Worm (Caenorhabditis elegans) whole organism, early embryonic: ENCODE results near the gene F12A10.1.
"Not testable (repeated sequence)": the region's sequence is repeated elsewhere in the genome, so short reads cannot be mapped to it uniquely, and the experiment has no call there.

ENCODE experiments used
- B0310.2 ChIP-seq: sonication (generic microtip); optimal IDR thresholded peaks from 2 replicates; lab custom pipeline; 2016; ENCODE audit warnings: mild to moderate bottlenecking, missing genetic modification characterization, missing compliant biosample characterization
- F13C5.2 ChIP-seq: sonication (generic microtip); optimal IDR thresholded peaks from 2 replicates; lab custom pipeline; 2017; ENCODE audit warnings: mild to moderate bottlenecking, missing genetic modification characterization, inconsistent platforms, missing compliant biosample characterization
- aly-1 ChIP-seq: sonication (generic microtip); optimal IDR thresholded peaks from 2 replicates; lab custom pipeline; 2016; ENCODE audit warnings: missing genetic modification characterization, missing compliant biosample characterization
- ama-1 ChIP-seq: fragments of 150-350 bp; optimal IDR thresholded peaks from 2 replicates; lab custom pipeline; 2014
- ceh-13 ChIP-seq: fragments of 200-800 bp; sonication (Bioruptor generic); optimal IDR thresholded peaks from 2 replicates; lab custom pipeline; 2018; ENCODE audit warnings: mild to moderate bottlenecking, missing genetic modification characterization, missing compliant biosample characterization
- ceh-36 ChIP-seq: sonication (generic microtip); optimal IDR thresholded peaks from 2 replicates; lab custom pipeline; 2016; ENCODE audit warnings: missing genetic modification characterization, inconsistent platforms, missing compliant biosample characterization
- ets-7 ChIP-seq: sonication (generic microtip); optimal IDR thresholded peaks from 2 replicates; lab custom pipeline; 2016; ENCODE audit warnings: missing genotype, missing genetic modification characterization, missing compliant biosample characterization
- flt-1 ChIP-seq: fragments of 200-800 bp; sonication (Bioruptor generic); IDR thresholded peaks from 2 replicates; pipeline ENCODE4 v1.3.6; 2022; ENCODE audit warnings: missing genetic modification characterization, missing compliant biosample characterization
- hmbx-1 ChIP-seq: sonication (generic microtip); optimal IDR thresholded peaks from 2 replicates; lab custom pipeline; 2016; ENCODE audit warnings: mild to moderate bottlenecking, missing genetic modification characterization, missing compliant biosample characterization
- hmg-4 ChIP-seq: fragments of 200-800 bp; sonication (Bioruptor generic); optimal IDR thresholded peaks from 2 replicates; lab custom pipeline; 2018; ENCODE audit warnings: mild to moderate bottlenecking, missing genetic modification characterization, missing compliant biosample characterization
- hnd-1 ChIP-seq: sonication (generic microtip); optimal IDR thresholded peaks from 2 replicates; lab custom pipeline; 2016; ENCODE audit warnings: missing genetic modification characterization, missing compliant biosample characterization
- pes-1 ChIP-seq: fragments of 200-800 bp; sonication (Bioruptor generic); IDR thresholded peaks from 2 replicates; pipeline ENCODE4 v1.3.6; 2022; ENCODE audit warnings: missing genetic modification reagents, missing genetic modification characterization, missing compliant biosample characterization
- scrt-1 ChIP-seq: fragments of 200-800 bp; sonication (Bioruptor generic); IDR thresholded peaks from 2 replicates; pipeline ENCODE4 v1.3.6; 2022; ENCODE audit warnings: missing genetic modification characterization, missing compliant biosample characterization
- sea-1 ChIP-seq: fragments of 200-800 bp; sonication (Bioruptor generic); conservative IDR thresholded peaks from 2 replicates; pipeline ENCODE4 v1.3.6; 2022; ENCODE audit warnings: missing genetic modification characterization, missing compliant biosample characterization
- tbx-11 ChIP-seq: fragments of 200-800 bp; sonication (Bioruptor generic); IDR thresholded peaks from 2 replicates; pipeline ENCODE4 v1.3.6; 2022; ENCODE audit warnings: missing genetic modification characterization, missing compliant biosample characterization
- tbx-37 ChIP-seq: fragments of 200-800 bp; sonication (Bioruptor generic); conservative IDR thresholded peaks from 2 replicates; pipeline ENCODE4 v1.3.6; 2022; ENCODE audit warnings: missing genetic modification reagents, missing genetic modification characterization, missing compliant biosample characterization
- tra-4 ChIP-seq: sonication (generic microtip); optimal IDR thresholded peaks from 2 replicates; lab custom pipeline; 2017; ENCODE audit warnings: missing genetic modification characterization, missing compliant biosample characterization

F12A10.1 gene

DNA sequence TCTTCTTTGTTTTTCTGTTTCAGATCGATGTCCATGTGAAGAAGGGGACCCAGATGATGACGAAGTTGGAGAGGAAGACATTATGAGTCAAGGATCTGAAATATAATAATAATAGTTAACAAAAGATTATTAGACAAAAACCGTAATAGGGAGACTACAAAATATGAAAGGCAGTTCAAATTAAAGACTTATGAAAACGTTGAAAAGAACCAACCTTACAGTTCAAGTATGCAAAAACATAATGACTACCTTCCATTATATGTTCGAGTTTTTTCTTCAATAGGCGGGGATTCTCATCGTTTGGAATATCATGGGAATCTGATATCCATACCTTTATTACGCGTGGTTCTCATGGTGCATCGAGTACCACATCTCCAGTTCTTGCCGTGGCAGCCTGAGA, 37.3 kb downstream of the F12A10.1 start, which contains the start of gene hlh-26:
Gene hlh-26 (minus strand): TSS at position 101 of the 400 bp plus-strand sequence.
- TF ChIP-seq ets-7 (tag; lab: Kevin White, UChicago) (no peak), ama-1 (no peak), flt-1 (GFP tag; lab: Robert Waterston, UW) (no peak), tbx-37 (GFP tag; lab: Robert Waterston, UW) (no peak), hmg-4 (GFP tag; lab: Kevin White, UChicago) (no peak), sea-1 (GFP tag; lab: Robert Waterston, UW) (no peak), ceh-36 (tag; lab: Kevin White, UChicago) (no peak), tbx-11 (GFP tag; lab: Robert Waterston, UW) (no peak), scrt-1 (no peak), pes-1 (GFP tag; lab: Robert Waterston, UW) (no peak), aly-1 (tag; lab: Kevin White, UChicago) (no peak), F13C5.2 (tag; lab: Kevin White, UChicago) (no peak), tra-4 (tag; lab: Kevin White, UChicago) (no peak)

DNA sequence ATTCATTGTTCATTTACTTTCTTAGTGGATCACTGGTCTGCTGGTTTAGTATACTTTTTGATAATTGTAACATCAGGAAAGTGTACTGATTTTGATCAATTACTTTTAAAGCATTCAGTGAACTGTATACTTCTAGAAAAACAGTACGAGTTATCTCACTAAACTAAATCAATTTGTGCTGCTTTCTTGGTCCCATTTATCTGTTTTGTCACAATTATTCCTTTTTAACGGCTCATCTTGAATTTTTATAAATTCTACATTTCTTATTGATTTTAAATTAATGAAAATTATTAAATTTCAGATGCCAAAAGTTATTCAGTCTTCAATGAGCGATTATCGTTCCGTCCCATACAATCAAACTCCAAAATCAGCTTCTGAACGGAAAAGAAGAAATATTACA, 38.6 kb downstream of the F12A10.1 start, which contains the start of gene hlh-25:
Gene hlh-25 (plus strand): TSS at position 301 of the 400 bp plus-strand sequence.
- TF ChIP-seq flt-1 (GFP tag; lab: Robert Waterston, UW); hmg-4 (GFP tag; lab: Kevin White, UChicago); tra-4 (tag; lab: Kevin White, UChicago): not testable (repeated sequence)

ce11 chrII:5537078-5537477, 40.7 kb downstream of the F12A10.1 start:
- TF ChIP-seq F13C5.2 (tag; lab: Kevin White, UChicago) (no peak), ama-1 (no peak), scrt-1 (no peak), sea-1 (GFP tag; lab: Robert Waterston, UW) (no peak), flt-1 (GFP tag; lab: Robert Waterston, UW) (no peak), tbx-37 (GFP tag; lab: Robert Waterston, UW) (no peak), tra-4 (tag; lab: Kevin White, UChicago) (no peak), ceh-36 (tag; lab: Kevin White, UChicago) (no peak), ets-7 (tag; lab: Kevin White, UChicago) (no peak)

ce11 chrII:5537524-5537923, 41.2 kb downstream of the F12A10.1 start, which contains the start of gene C17C3.11:
C17C3.11 (plus strand) TSS chrII:5537824.
- TF ChIP-seq hnd-1 (tag; lab: Kevin White, UChicago): no peak
- no peak for TF ChIP-seq ama-1
- no peak for TF ChIP-seq ceh-13
- no peak for TF ChIP-seq ceh-36 (tag; lab: Kevin White, UChicago)
- TF ChIP-seq hmg-4 (GFP tag; lab: Kevin White, UChicago): no peak
- TF ChIP-seq pes-1 (GFP tag; lab: Robert Waterston, UW): no peak
- no peak for TF ChIP-seq hmbx-1 (tag; lab: Kevin White, UChicago)
- no peak for TF ChIP-seq tbx-11 (GFP tag; lab: Robert Waterston, UW)
- no peak for TF ChIP-seq flt-1 (GFP tag; lab: Robert Waterston, UW)
- TF ChIP-seq scrt-1: no peak
- TF ChIP-seq B0310.2: no peak
- TF ChIP-seq F13C5.2 (tag; lab: Kevin White, UChicago): no peak
- TF ChIP-seq tra-4 (tag; lab: Kevin White, UChicago): no peak
- no peak for TF ChIP-seq sea-1 (GFP tag; lab: Robert Waterston, UW)
- TF ChIP-seq ets-7 (tag; lab: Kevin White, UChicago): no peak
- TF ChIP-seq aly-1 (tag; lab: Kevin White, UChicago): no peak
- no peak for TF ChIP-seq tbx-37 (GFP tag; lab: Robert Waterston, UW)

DNA sequence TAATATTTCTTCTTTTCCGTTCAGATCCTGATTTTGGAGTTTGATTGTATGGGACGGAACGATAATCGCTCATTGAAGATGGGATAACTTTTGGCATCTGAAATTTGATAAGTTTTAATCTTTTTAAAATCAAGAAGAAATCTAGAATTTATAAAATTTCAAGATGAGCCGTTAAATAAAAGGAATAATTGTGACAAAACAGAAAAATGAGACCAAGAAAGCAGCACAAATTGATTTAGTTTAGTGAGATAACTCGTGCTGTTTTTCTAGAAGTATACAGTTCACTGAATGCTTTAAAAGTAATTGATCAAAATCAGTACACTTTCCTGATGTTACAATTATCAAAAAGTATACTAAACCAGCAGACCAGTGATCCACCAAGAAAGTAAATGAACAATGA, 43.8 kb downstream of the F12A10.1 start, which contains the start of gene hlh-27:
Gene hlh-27 (minus strand): TSS at position 101 of the 400 bp plus-strand sequence.
- not testable (repeated sequence) for TF ChIP-seq sea-1 (GFP tag; lab: Robert Waterston, UW); F13C5.2 (tag; lab: Kevin White, UChicago); tbx-11 (GFP tag; lab: Robert Waterston, UW)

DNA sequence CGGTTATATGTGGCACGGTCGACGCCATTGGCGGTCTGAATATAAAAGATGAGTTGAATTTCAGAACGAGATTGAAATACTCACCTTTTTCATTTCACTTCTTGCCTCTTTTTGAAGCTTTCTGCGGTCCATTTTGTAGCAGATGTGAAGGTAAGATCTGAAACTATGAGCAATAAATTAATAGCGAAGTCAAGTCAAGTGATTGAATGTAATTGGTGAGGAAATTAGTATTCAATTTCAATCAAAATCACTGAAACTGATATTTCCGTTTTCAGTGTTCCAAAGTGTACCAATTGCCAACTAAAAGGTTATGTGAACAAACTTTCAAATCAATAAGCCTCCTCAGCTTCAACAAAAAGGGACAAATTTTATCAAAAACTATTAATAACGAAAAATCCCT, 45.3 kb downstream of the F12A10.1 start, which contains the start of gene C17C3.24:
Gene C17C3.24 (minus strand): TSS at position 101 of the 400 bp plus-strand sequence.
- TF ChIP-seq ceh-36 (tag; lab: Kevin White, UChicago) (no peak), aly-1 (tag; lab: Kevin White, UChicago) (no peak), tra-4 (tag; lab: Kevin White, UChicago) (no peak), flt-1 (GFP tag; lab: Robert Waterston, UW) (no peak), tbx-11 (GFP tag; lab: Robert Waterston, UW) (no peak), pes-1 (GFP tag; lab: Robert Waterston, UW) (no peak), ceh-13 (no peak)

ce11 chrII:5543476-5544144, 47.3 kb downstream of the F12A10.1 start:
- peak; percentile 85 for TF ChIP-seq tbx-11 (GFP tag; lab: Robert Waterston, UW)
- TF ChIP-seq hnd-1 (tag; lab: Kevin White, UChicago): peak; percentile 59
- no peak for TF ChIP-seq aly-1 (tag; lab: Kevin White, UChicago)
- peak; percentile 83 for TF ChIP-seq hmbx-1 (tag; lab: Kevin White, UChicago)
- TF ChIP-seq tbx-37 (GFP tag; lab: Robert Waterston, UW): peak; percentile 59
- peak; percentile 95 for TF ChIP-seq F13C5.2 (tag; lab: Kevin White, UChicago)
- TF ChIP-seq B0310.2: peak; percentile 91
- TF ChIP-seq pes-1 (GFP tag; lab: Robert Waterston, UW): peak; percentile 78
- peak; percentile 77 for TF ChIP-seq ets-7 (tag; lab: Kevin White, UChicago)
- peak; percentile 90 for TF ChIP-seq sea-1 (GFP tag; lab: Robert Waterston, UW)
- peak; percentile 30 for TF ChIP-seq ceh-13
- TF ChIP-seq ama-1: peak; percentile 100
- peak; percentile 90 for TF ChIP-seq hmg-4 (GFP tag; lab: Kevin White, UChicago)
- TF ChIP-seq flt-1 (GFP tag; lab: Robert Waterston, UW): peak; percentile 60; the same call in 1 of the 2 replicates
- TF ChIP-seq ceh-36 (tag; lab: Kevin White, UChicago): peak; percentile 85
- TF ChIP-seq tra-4 (tag; lab: Kevin White, UChicago): peak; percentile 88
- TF ChIP-seq scrt-1: peak; percentile 78
